Fruit fly (Drosophila melanogaster): Measurements from ENCODE around the gene Yp3.
A peak's percentile ranks its signal among the peaks of the same experiment; 100 is the strongest.

The Yp3 gene

dm6 chrX:13753101-13753758 lies 6.1 kb upstream of the Yp3 start (continued):
- TF ChIP-seq CG15073 (GFP tag; optimal IDR thresholded peaks at IDR 0.05), result no peak
- no peak for TF ChIP-seq tap (tag; optimal IDR thresholded peaks at IDR 0.05)
- no peak for TF ChIP-seq Ada2b (GFP tag; IDR thresholded peaks at IDR 0.05)
- no peak for TF ChIP-seq CG2202 (tag; optimal IDR thresholded peaks at IDR 0.05)
- no peak for TF ChIP-seq ci (GFP tag; IDR thresholded peaks at IDR 0.05)
- no peak for TF ChIP-seq mld (GFP tag; IDR thresholded peaks at IDR 0.05; ENCODE audit: partially characterized antibody)
- no peak for TF ChIP-seq CG5180 (GFP tag; optimal IDR thresholded peaks at IDR 0.05)
- TF ChIP-seq CG1832 (GFP tag; optimal IDR thresholded peaks at IDR 0.05), result no peak
- TF ChIP-seq CrebB (tag; optimal IDR thresholded peaks at IDR 0.05), result no peak
- no peak for TF ChIP-seq Hand (GFP tag; optimal IDR thresholded peaks at IDR 0.05)
- no peak for TF ChIP-seq CG7556 (GFP tag; optimal IDR thresholded peaks at IDR 0.05)
- TF ChIP-seq Dp (GFP tag; optimal IDR thresholded peaks at IDR 0.05), result no peak
- no peak for TF ChIP-seq Med (GFP tag)
- peak; percentile 72 for TF ChIP-seq psq (GFP tag; optimal IDR thresholded peaks at IDR 0.05)
- no peak for TF ChIP-seq CG16863 (GFP tag; optimal IDR thresholded peaks at IDR 0.05)
- TF ChIP-seq Eip74EF (GFP tag; optimal IDR thresholded peaks at IDR 0.05), result peak in 1 of 2 experiments; percentile 11
- no peak for TF ChIP-seq Sin3A (optimal IDR thresholded peaks at IDR 0.05)
- no peak for TF ChIP-seq CG4282 (GFP tag; optimal IDR thresholded peaks at IDR 0.05)
- peak; percentile 65 for TF ChIP-seq bigmax (GFP tag; optimal IDR thresholded peaks at IDR 0.05)
- no peak for TF ChIP-seq Sox102F (GFP tag; optimal IDR thresholded peaks at IDR 0.05)
- TF ChIP-seq Lim3 (GFP tag; IDR thresholded peaks at IDR 0.05), result no peak
- no peak for TF ChIP-seq ems (GFP tag; optimal IDR thresholded peaks at IDR 0.05)
- TF ChIP-seq vfl (GFP tag; optimal IDR thresholded peaks at IDR 0.05), result no peak
- peak; percentile 43 for TF ChIP-seq sd (tag; optimal IDR thresholded peaks at IDR 0.05)
- TF ChIP-seq Hr39 (optimal IDR thresholded peaks at IDR 0.05), result no peak
- TF ChIP-seq Spps (tag; optimal IDR thresholded peaks at IDR 0.05), result no peak
- no peak for TF ChIP-seq CG7372 (GFP tag; IDR thresholded peaks at IDR 0.05)
- 0 out of 2 replicates have a peak, but pooled peaks have one; percentile 12 for TF ChIP-seq CG13287 (GFP tag; IDR thresholded peaks at IDR 0.05; ENCODE audit: partially characterized antibody)
- TF ChIP-seq chn (GFP tag; optimal IDR thresholded peaks at IDR 0.05), result no peak

dm6 chrX:13753775-13754174 lies 5.6 kb upstream of the Yp3 start:
- TF ChIP-seq sens (GFP tag) (peak; percentile 5), Doc2 (GFP tag; IDR thresholded peaks at IDR 0.05) (no peak), CG13624 (GFP tag; optimal IDR thresholded peaks at IDR 0.05) (peak; percentile 1)

- TF ChIP-seq inv (GFP tag; IDR thresholded peaks at IDR 0.05; ENCODE audit: partially characterized antibody), result no peak
- TF ChIP-seq pho (GFP tag; optimal IDR thresholded peaks at IDR 0.05), result no peak
- no peak for TF ChIP-seq bcd (GFP tag; optimal IDR thresholded peaks at IDR 0.05)
- TF ChIP-seq Fer3 (tag; optimal IDR thresholded peaks at IDR 0.05), result no peak
- TF ChIP-seq CG34422 (GFP tag; IDR thresholded peaks at IDR 0.05), result peak; percentile 51; the same call in 1 of the 3 replicates
- TF ChIP-seq CG3726 (GFP tag; IDR thresholded peaks at IDR 0.05), result no peak
- TF ChIP-seq crp (GFP tag; optimal IDR thresholded peaks at IDR 0.05), result no peak
- no peak for TF ChIP-seq CG33557 (GFP tag; optimal IDR thresholded peaks at IDR 0.05)
- TF ChIP-seq Ets97D (GFP tag; optimal IDR thresholded peaks at IDR 0.05), result no peak
- TF ChIP-seq mld (GFP tag; IDR thresholded peaks at IDR 0.05; ENCODE audit: partially characterized antibody), result no peak
- TF ChIP-seq pros (GFP tag; optimal IDR thresholded peaks at IDR 0.05), result no peak
- no peak for TF ChIP-seq CG10654 (GFP tag; optimal IDR thresholded peaks at IDR 0.05)
- peak; percentile 20 for TF ChIP-seq CG15514 (GFP tag; optimal IDR thresholded peaks at IDR 0.05)
- no peak for TF ChIP-seq h (optimal IDR thresholded peaks at IDR 0.05)
- no peak for TF ChIP-seq NC2α (GFP tag; optimal IDR thresholded peaks at IDR 0.05)
- TF ChIP-seq CG8388 (GFP tag; optimal IDR thresholded peaks at IDR 0.05), result no peak
- no peak for TF ChIP-seq crc (GFP tag; optimal IDR thresholded peaks at IDR 0.05)
- no peak for TF ChIP-seq zen (tag; optimal IDR thresholded peaks at IDR 0.05)
- TF ChIP-seq ash1 (GFP tag; optimal IDR thresholded peaks at IDR 0.05), result no peak
These were observed 4.9 kb upstream of the Yp3 start for dm6 chrX:13754476-13754875.
